In the genomic region with DNA sequence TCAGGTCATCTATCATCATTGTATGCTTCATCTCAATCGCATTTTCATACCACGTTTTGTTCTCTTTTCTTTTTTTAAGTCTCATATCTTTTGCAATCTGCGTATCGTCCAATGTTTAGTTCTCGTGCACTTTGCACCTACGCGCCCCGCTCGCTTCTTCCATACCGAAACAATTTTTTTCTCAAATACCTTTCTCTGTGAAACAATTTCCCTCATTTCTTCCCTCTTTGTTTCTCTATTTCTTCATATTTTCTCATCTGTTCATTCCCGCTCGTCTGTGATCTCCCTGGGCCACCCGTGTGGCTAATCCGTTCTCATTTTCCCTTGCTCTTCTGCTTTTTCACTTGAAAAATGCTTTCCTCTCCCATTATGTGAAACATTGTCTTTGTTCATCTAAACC, we compare ENCODE assay signal across 3 worm cellular contexts.
TF ChIP-seq lines count a peak whose summit lies in the region.

No protein-coding gene starts in this region.

TF ChIP-seq in whole organism, L1 larva, 84 proteins besides CTCF, POLR2A, EP300 and RAD21 (continued from another document and continues in another):
- peak; percentile 13 for TF ChIP-seq snu-23 (GFP tag; optimal IDR thresholded peaks at IDR 0.05; lab: Kevin White, UChicago)
- no peak for TF ChIP-seq snpc-4 (tag; optimal IDR thresholded peaks at IDR 0.05; lab: Kevin White, UChicago)
- TF ChIP-seq ceh-90 (tag; optimal IDR thresholded peaks at IDR 0.05; lab: Kevin White, UChicago) = no peak
- TF ChIP-seq nhr-76 (tag; optimal IDR thresholded peaks at IDR 0.05; lab: Kevin White, UChicago) = no peak
- no peak for TF ChIP-seq mab-9 (GFP tag; IDR thresholded peaks at IDR 0.05; lab: Robert Waterston, UW)
- no peak for TF ChIP-seq zip-4 (GFP tag; optimal IDR thresholded peaks at IDR 0.05; lab: Kevin White, UChicago)
- peak in 1 of 2 experiments; percentile 25 for TF ChIP-seq efl-1 (optimal IDR thresholded peaks at IDR 0.05; lab: Kevin White, UChicago)
- TF ChIP-seq efl-1 (GFP tag; optimal IDR thresholded peaks at IDR 0.05 in 1 of 2; lab: Kevin White, UChicago) = no peak
- TF ChIP-seq nhr-47 (tag; optimal IDR thresholded peaks at IDR 0.05; lab: Kevin White, UChicago) = no peak
- peak; percentile 48 for TF ChIP-seq nhr-71 (tag; optimal IDR thresholded peaks at IDR 0.05; lab: Kevin White, UChicago)
- TF ChIP-seq nhr-20 (tag; optimal IDR thresholded peaks at IDR 0.05; lab: Kevin White, UChicago) = peak; percentile 44
- no peak for TF ChIP-seq pag-3 (tag; optimal IDR thresholded peaks at IDR 0.05; lab: Kevin White, UChicago; ENCODE audit: borderline replicate concordance, insufficient read depth)
- TF ChIP-seq ets-5 (GFP tag; IDR thresholded peaks at IDR 0.05; lab: Robert Waterston, UW) = no peak
- no peak for TF ChIP-seq efl-3 (GFP tag; optimal IDR thresholded peaks at IDR 0.05; lab: Kevin White, UChicago)
- peak in 1 of 2 experiments; percentile 47 for TF ChIP-seq lsy-2 (tag; optimal IDR thresholded peaks at IDR 0.05; lab: Kevin White, UChicago)
- TF ChIP-seq hpl-2 (GFP tag; optimal IDR thresholded peaks at IDR 0.05; lab: Kevin White, UChicago) = no peak
- TF ChIP-seq unc-98 (GFP tag; IDR thresholded peaks at IDR 0.05; lab: Robert Waterston, UW) = no peak
- no peak for TF ChIP-seq nhr-12 (tag; optimal IDR thresholded peaks at IDR 0.05; lab: Kevin White, UChicago)
- TF ChIP-seq dpl-1 (GFP tag; optimal IDR thresholded peaks at IDR 0.05; lab: Kevin White, UChicago) = no peak
- TF ChIP-seq pqm-1 (tag; optimal IDR thresholded peaks at IDR 0.05; lab: Kevin White, UChicago) = no peak
- no peak for TF ChIP-seq lin-39 (tag; optimal IDR thresholded peaks at IDR 0.05; lab: Kevin White, UChicago)
- no peak for TF ChIP-seq unc-30 (tag; optimal IDR thresholded peaks at IDR 0.05; lab: Kevin White, UChicago)
- no peak for TF ChIP-seq skn-1 (tag; optimal IDR thresholded peaks at IDR 0.05; lab: Kevin White, UChicago)
- TF ChIP-seq fos-1 (tag; optimal IDR thresholded peaks at IDR 0.05; lab: Kevin White, UChicago) = no peak
- no peak for TF ChIP-seq nhr-237 (tag; optimal IDR thresholded peaks at IDR 0.05; lab: Kevin White, UChicago)
- TF ChIP-seq aly-2 (tag; optimal IDR thresholded peaks at IDR 0.05; lab: Kevin White, UChicago) = no peak
- TF ChIP-seq aha-1 (tag; optimal IDR thresholded peaks at IDR 0.05; lab: Kevin White, UChicago) = no peak
- TF ChIP-seq mep-1 (tag; optimal IDR thresholded peaks at IDR 0.05; lab: Kevin White, UChicago) = peak; percentile 25
- no peak for TF ChIP-seq lin-15B (tag; optimal IDR thresholded peaks at IDR 0.05; lab: Kevin White, UChicago)
- TF ChIP-seq irx-1 (tag; optimal IDR thresholded peaks at IDR 0.05; lab: Kevin White, UChicago) = no peak
- peak; percentile 32 for TF ChIP-seq tbx-2 (tag; optimal IDR thresholded peaks at IDR 0.05; lab: Kevin White, UChicago)
- no peak for TF ChIP-seq nhr-28 (tag; optimal IDR thresholded peaks at IDR 0.05; lab: Kevin White, UChicago)
- TF ChIP-seq C34B4.2 (tag; optimal IDR thresholded peaks at IDR 0.05; lab: Kevin White, UChicago) = no peak
- no peak for TF ChIP-seq grh-1 (GFP tag; IDR thresholded peaks at IDR 0.05; lab: Robert Waterston, UW)
- peak; percentile 41 for TF ChIP-seq rnt-1 (tag; optimal IDR thresholded peaks at IDR 0.05; lab: Kevin White, UChicago)
- TF ChIP-seq hlh-4 (tag; optimal IDR thresholded peaks at IDR 0.05; lab: Kevin White, UChicago) = no peak
- TF ChIP-seq ceh-88 (GFP tag; IDR thresholded peaks at IDR 0.05; lab: Robert Waterston, UW) = no peak
- TF ChIP-seq isw-1 (GFP tag; IDR thresholded peaks at IDR 0.05; lab: Robert Waterston, UW) = no peak
- TF ChIP-seq pax-3 (tag; optimal IDR thresholded peaks at IDR 0.05; lab: Kevin White, UChicago) = no peak
- no peak for TF ChIP-seq ztf-11 (tag; optimal IDR thresholded peaks at IDR 0.05; lab: Kevin White, UChicago)
- no peak for TF ChIP-seq egl-27 (tag; optimal IDR thresholded peaks at IDR 0.05; lab: Kevin White, UChicago)
- TF ChIP-seq sptf-1 (tag; optimal IDR thresholded peaks at IDR 0.05; lab: Kevin White, UChicago) = no peak
- TF ChIP-seq lin-14 (GFP tag; optimal IDR thresholded peaks at IDR 0.05; lab: Kevin White, UChicago) = peak; percentile 84
- TF ChIP-seq blmp-1 (tag; optimal IDR thresholded peaks at IDR 0.05; lab: Kevin White, UChicago) = peak; percentile 22
- TF ChIP-seq fkh-10 (GFP tag; optimal IDR thresholded peaks at IDR 0.05; lab: Kevin White, UChicago) = no peak

TF ChIP-seq in whole organism, L2 larva, 48 proteins besides CTCF, POLR2A, EP300 and RAD21 (continued from another document):
- TF ChIP-seq skn-1 (tag; optimal IDR thresholded peaks at IDR 0.05; lab: Kevin White, UChicago) = no peak

TF ChIP-seq in whole organism, L4 larva, 104 proteins besides CTCF, POLR2A, EP300 and RAD21 (continued from another document):
- TF ChIP-seq zfp-2 (tag; optimal IDR thresholded peaks at IDR 0.05; lab: Kevin White, UChicago) (no peak), lim-7 (GFP tag; IDR thresholded peaks at IDR 0.05; lab: Robert Waterston, UW) (no peak), saeg-2 (GFP tag; IDR thresholded peaks at IDR 0.05; lab: Robert Waterston, UW) (no peak), lin-1 (GFP tag; IDR thresholded peaks at IDR 0.05; lab: Robert Waterston, UW) (no peak), dpl-1 (GFP tag; optimal IDR thresholded peaks at IDR 0.05; lab: Kevin White, UChicago) (no peak), nhr-28 (tag; optimal IDR thresholded peaks at IDR 0.05; lab: Kevin White, UChicago) (peak; percentile 26), zag-1 (tag; optimal IDR thresholded peaks at IDR 0.05; lab: Kevin White, UChicago) (no peak), tra-1 (GFP tag; IDR thresholded peaks at IDR 0.05; lab: Robert Waterston, UW) (no peak), mxl-3 (GFP tag; optimal IDR thresholded peaks at IDR 0.05; lab: Kevin White, UChicago) (peak; percentile 47)
